Worm (Caenorhabditis elegans) whole organism, L4 larva: ENCODE measurements around the gene cyp-33C4.

ENCODE experiments used
- egl-27 ChIP-seq: sonication (generic microtip); optimal IDR thresholded peaks from 3 replicates; lab custom pipeline; 2017; ENCODE audit warnings: missing biosample characterization, missing genetic modification reagents, missing genetic modification characterization
- lin-13 ChIP-seq: fragments of 150-350 bp; optimal IDR thresholded peaks from 2 replicates; lab custom pipeline; 2014; ENCODE audit warnings: missing biosample characterization, missing genetic modification reagents, missing genetic modification characterization
- nhr-28 ChIP-seq: fragments of 150-350 bp; optimal IDR thresholded peaks from 2 replicates; lab custom pipeline; 2014; ENCODE audit warnings: missing biosample characterization, missing genetic modification characterization
- unc-39 ChIP-seq: sonication (generic microtip); optimal IDR thresholded peaks from 2 replicates; lab custom pipeline; 2017; ENCODE audit warnings: missing biosample characterization, missing genetic modification characterization

DNA sequence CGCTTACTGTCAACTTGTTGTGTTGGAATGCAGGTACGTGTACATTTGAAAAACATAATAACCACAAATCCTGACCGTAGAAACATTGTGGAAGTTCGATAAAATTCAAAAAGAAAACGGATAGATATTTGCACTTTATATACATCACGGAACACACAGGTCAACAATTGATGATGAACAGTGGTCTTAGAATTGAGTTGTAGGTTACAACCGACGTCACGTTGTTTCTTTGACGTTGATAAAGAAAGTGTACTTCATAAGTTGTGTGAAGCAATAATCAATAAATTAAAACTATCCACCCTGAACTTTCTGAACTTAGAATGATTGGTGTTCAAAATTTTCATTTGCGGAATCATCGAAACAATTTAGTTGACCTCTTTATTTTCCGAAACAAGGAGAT is 35.8 kb downstream of the cyp-33C4 start, which contains the start of gene Y5H2A.1:
- TF ChIP-seq unc-39 (tag; lab: Kevin White, UChicago) (no peak), lin-13 (no peak), egl-27 (tag; lab: Kevin White, UChicago) (no peak), nhr-28 (tag; lab: Kevin White, UChicago) (no peak)
